Worm (Caenorhabditis elegans) whole organism, mixed stage, embryonic: ENCODE results near the gene T01B7.13.

Experiments
- blmp-1 ChIP-seq: fragments of 150-350 bp; optimal IDR thresholded peaks from 2 replicates; lab custom pipeline; 2014; ENCODE audit warnings: missing biosample characterization, missing genetic modification characterization
- ces-1 ChIP-seq: fragments of 150-350 bp; optimal IDR thresholded peaks from 2 replicates; lab custom pipeline; 2014; ENCODE audit warnings: missing biosample characterization, missing genetic modification reagents, missing genetic modification characterization
- elt-3 ChIP-seq: fragments of 150-350 bp; optimal IDR thresholded peaks from 2 replicates; lab custom pipeline; 2014; ENCODE audit warnings: missing biosample characterization, missing genetic modification characterization
- lin-13 ChIP-seq: fragments of 150-350 bp; optimal IDR thresholded peaks from 2 replicates; lab custom pipeline; 2014; ENCODE audit warnings: missing biosample characterization, missing genetic modification characterization
- lsy-2 ChIP-seq: fragments of 150-350 bp; optimal IDR thresholded peaks from 2 replicates; lab custom pipeline; 2014; ENCODE audit warnings: missing biosample characterization, missing genetic modification characterization
- nhr-237 ChIP-seq: fragments of 150-350 bp; optimal IDR thresholded peaks from 2 replicates; lab custom pipeline; 2014; ENCODE audit warnings: missing biosample characterization, missing genetic modification characterization
- pha-4 ChIP-seq: fragments of 150-350 bp; optimal IDR thresholded peaks from 2 replicates; lab custom pipeline; 2018; ENCODE audit warnings: missing biosample characterization, missing genetic modification reagents, missing genetic modification characterization
- snpc-4 ChIP-seq: fragments of 150-350 bp; optimal IDR thresholded peaks from 2 replicates; lab custom pipeline; 2014; ENCODE audit warnings: missing biosample characterization, missing genetic modification characterization
- sptf-1 ChIP-seq: sonication (generic microtip); optimal IDR thresholded peaks from 2 replicates; lab custom pipeline; 2017; ENCODE audit warnings: mild to moderate bottlenecking, missing genetic modification characterization, moderate library complexity, missing compliant biosample characterization
- unc-39 ChIP-seq: fragments of 150-350 bp; optimal IDR thresholded peaks from 2 replicates; lab custom pipeline; 2014; ENCODE audit warnings: missing biosample characterization, missing genetic modification characterization
- zip-8 ChIP-seq: fragments of 150-350 bp; optimal IDR thresholded peaks from 2 replicates; lab custom pipeline; 2014; ENCODE audit warnings: missing biosample characterization, missing genetic modification characterization
- ztf-11 ChIP-seq: fragments of 150-350 bp; optimal IDR thresholded peaks from 2 replicates; lab custom pipeline; 2014; ENCODE audit warnings: missing biosample characterization, missing genetic modification characterization

- TF ChIP-seq pha-4 (tag; lab: Kevin White, UChicago) (no peak), ces-1 (GFP tag; lab: Kevin White, UChicago) (no peak), lin-13 (no peak), nhr-237 (no peak), blmp-1 (no peak), lsy-2 (tag; lab: Kevin White, UChicago) (no peak), unc-39 (tag; lab: Kevin White, UChicago) (no peak), elt-3 (tag; lab: Kevin White, UChicago) (no peak), ztf-11 (tag; lab: Kevin White, UChicago) (no peak), zip-8 (no peak), sptf-1 (tag; lab: Kevin White, UChicago) (no peak), snpc-4 (tag; lab: Kevin White, UChicago) (no peak)
These were observed 15.1 kb downstream of the T01B7.13 start for ce11 chrII:8730281-8730680.
